Worm (Caenorhabditis elegans) whole organism, early embryonic: ENCODE data around the gene T28D6.4.

Experiments
- B0310.2 ChIP-seq: sonication (generic microtip); optimal IDR thresholded peaks from 2 replicates; lab custom pipeline; 2016; ENCODE audit warnings: mild to moderate bottlenecking, missing genetic modification characterization, missing compliant biosample characterization
- F13C5.2 ChIP-seq: sonication (generic microtip); optimal IDR thresholded peaks from 2 replicates; lab custom pipeline; 2017; ENCODE audit warnings: mild to moderate bottlenecking, missing genetic modification characterization, inconsistent platforms, missing compliant biosample characterization
- ama-1 ChIP-seq: fragments of 150-350 bp; optimal IDR thresholded peaks from 2 replicates; lab custom pipeline; 2014
- ceh-36 ChIP-seq: sonication (generic microtip); optimal IDR thresholded peaks from 2 replicates; lab custom pipeline; 2016; ENCODE audit warnings: missing genetic modification characterization, inconsistent platforms, missing compliant biosample characterization
- ets-7 ChIP-seq: sonication (generic microtip); optimal IDR thresholded peaks from 2 replicates; lab custom pipeline; 2016; ENCODE audit warnings: missing genotype, missing genetic modification characterization, missing compliant biosample characterization
- flt-1 ChIP-seq: fragments of 200-800 bp; sonication (Bioruptor generic); IDR thresholded peaks from 2 replicates; pipeline ENCODE4 v1.3.6; 2022; ENCODE audit warnings: missing genetic modification characterization, missing compliant biosample characterization
- hmbx-1 ChIP-seq: sonication (generic microtip); optimal IDR thresholded peaks from 2 replicates; lab custom pipeline; 2016; ENCODE audit warnings: mild to moderate bottlenecking, missing genetic modification characterization, missing compliant biosample characterization
- hmg-4 ChIP-seq: fragments of 200-800 bp; sonication (Bioruptor generic); optimal IDR thresholded peaks from 2 replicates; lab custom pipeline; 2018; ENCODE audit warnings: mild to moderate bottlenecking, missing genetic modification characterization, missing compliant biosample characterization
- hnd-1 ChIP-seq: sonication (generic microtip); optimal IDR thresholded peaks from 2 replicates; lab custom pipeline; 2016; ENCODE audit warnings: missing genetic modification characterization, missing compliant biosample characterization
- pes-1 ChIP-seq: fragments of 200-800 bp; sonication (Bioruptor generic); IDR thresholded peaks from 2 replicates; pipeline ENCODE4 v1.3.6; 2022; ENCODE audit warnings: missing genetic modification reagents, missing genetic modification characterization, missing compliant biosample characterization
- tra-4 ChIP-seq: sonication (generic microtip); optimal IDR thresholded peaks from 2 replicates; lab custom pipeline; 2017; ENCODE audit warnings: missing genetic modification characterization, missing compliant biosample characterization

DNA sequence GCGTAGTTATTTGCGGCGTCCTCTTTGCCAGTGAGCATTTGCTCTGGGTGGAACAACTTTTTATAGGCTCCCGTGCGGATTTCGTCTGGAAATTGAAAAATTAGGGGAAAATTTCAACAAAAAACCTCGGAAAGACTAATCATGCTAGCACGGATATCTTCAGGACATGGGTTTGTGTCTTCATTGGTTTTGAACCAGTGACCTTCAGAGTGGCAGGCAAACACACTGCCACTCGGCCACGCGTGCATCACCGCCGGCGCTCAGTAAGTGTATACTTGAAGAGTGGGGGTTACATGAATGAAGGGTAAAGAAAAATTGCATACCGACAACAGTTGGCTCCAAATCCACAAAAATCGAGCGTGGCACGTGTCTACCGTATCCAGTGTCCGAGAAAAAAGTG, 11.0 kb downstream of the T28D6.4 start:
- TF ChIP-seq ceh-36 (peak; percentile 92), hnd-1 (peak; percentile 84), flt-1 (GFP tag; lab: Robert Waterston, UW) (peak; percentile 93), hmbx-1 (tag; lab: Kevin White, UChicago) (peak; percentile 81), tra-4 (tag; lab: Kevin White, UChicago) (peak; percentile 84), ama-1 (lab: Kevin White, UChicago) (no peak), B0310.2 (tag; lab: Kevin White, UChicago) (peak; percentile 88), ets-7 (tag; lab: Kevin White, UChicago) (peak; percentile 82), hmg-4 (GFP tag; lab: Kevin White, UChicago) (peak; percentile 96), pes-1 (peak; percentile 95), F13C5.2 (tag; lab: Kevin White, UChicago) (peak; percentile 92)
